In genomic region chrV:8673498-8673897, ce11 we compare ENCODE assay signal across 2 worm cellular contexts.
TF ChIP-seq lines count a peak whose summit lies in the region.

ZC190.5 (minus strand) TSS chrV:8673598.

TF ChIP-seq in whole organism, L1 larva, 84 proteins besides CTCF, POLR2A, EP300 and RAD21:
- peak; percentile 15 for TF ChIP-seq pax-3 (tag; optimal IDR thresholded peaks at IDR 0.05; lab: Kevin White, UChicago)
- no peak for TF ChIP-seq elt-2 (tag; optimal IDR thresholded peaks at IDR 0.05; lab: Kevin White, UChicago)
- no peak for TF ChIP-seq ces-1 (GFP tag; optimal IDR thresholded peaks at IDR 0.05; lab: Kevin White, UChicago)
- TF ChIP-seq jun-1 (tag; optimal IDR thresholded peaks at IDR 0.05; lab: Kevin White, UChicago), result no peak
- peak; percentile 18 for TF ChIP-seq fkh-8 (tag; optimal IDR thresholded peaks at IDR 0.05; lab: Kevin White, UChicago)
- TF ChIP-seq hlh-4 (tag; optimal IDR thresholded peaks at IDR 0.05; lab: Kevin White, UChicago), result no peak
- no peak for TF ChIP-seq nhr-11 (tag; optimal IDR thresholded peaks at IDR 0.05; lab: Kevin White, UChicago)
- no peak for TF ChIP-seq efl-1 (optimal IDR thresholded peaks at IDR 0.05; lab: Kevin White, UChicago)
- peak in 1 of 2 experiments; percentile 79 for TF ChIP-seq efl-1 (GFP tag; optimal IDR thresholded peaks at IDR 0.05 in 1 of 2; lab: Kevin White, UChicago)
- TF ChIP-seq C34B4.2 (tag; optimal IDR thresholded peaks at IDR 0.05; lab: Kevin White, UChicago), result no peak
- no peak for TF ChIP-seq alr-1 (tag; optimal IDR thresholded peaks at IDR 0.05; lab: Kevin White, UChicago; ENCODE audit: borderline replicate concordance)
- no peak for TF ChIP-seq fos-1 (tag; optimal IDR thresholded peaks at IDR 0.05; lab: Kevin White, UChicago)

TF ChIP-seq in whole organism, L4 larva, 104 proteins besides CTCF, POLR2A, EP300 and RAD21:
- no peak for TF ChIP-seq ceh-28 (tag; optimal IDR thresholded peaks at IDR 0.05; lab: Kevin White, UChicago)
- TF ChIP-seq aha-1 (tag; lab: Kevin White, UChicago), result peak; percentile 37
- no peak for TF ChIP-seq saeg-2 (GFP tag; IDR thresholded peaks at IDR 0.05; lab: Robert Waterston, UW)
- TF ChIP-seq dmd-9 (GFP tag; IDR thresholded peaks at IDR 0.05; lab: Robert Waterston, UW), result no peak
TF ChIP-seq in whole organism, L4 larva: peak in this region for 1.

Comparison
In these comparisons a context has a peak if more than half of its experiments do, and no peak if none do; other contexts are left out.
1. Of the 29 proteins assayed by ChIP-seq in both whole organism, L4 larva and whole organism, L1 larva: peak only in whole organism, L4 larva: aha-1; only in whole organism, L1 larva: none; in both: none; in neither: 28.